Worm (Caenorhabditis elegans) whole organism, mixed stage, embryonic: ENCODE results near the gene F15B9.10.

Experiments
- blmp-1 ChIP-seq: fragments of 150-350 bp; optimal IDR thresholded peaks from 2 replicates; lab custom pipeline; 2014; ENCODE audit warnings: missing biosample characterization, missing genetic modification characterization
- elt-1 ChIP-seq: sonication (generic microtip); optimal IDR thresholded peaks from 2 replicates; lab custom pipeline; 2017; ENCODE audit warnings: missing genetic modification characterization, mild to moderate bottlenecking, missing compliant biosample characterization, antibody characterized with exemption, moderate library complexity, borderline replicate concordance; ENCODE audit not compliant: insufficient read depth
- elt-3 ChIP-seq: fragments of 150-350 bp; optimal IDR thresholded peaks from 2 replicates; lab custom pipeline; 2014; ENCODE audit warnings: missing biosample characterization, missing genetic modification characterization
- lin-13 ChIP-seq: fragments of 150-350 bp; optimal IDR thresholded peaks from 2 replicates; lab custom pipeline; 2014; ENCODE audit warnings: missing biosample characterization, missing genetic modification characterization
- lsy-2 ChIP-seq: fragments of 150-350 bp; optimal IDR thresholded peaks from 2 replicates; lab custom pipeline; 2014; ENCODE audit warnings: missing biosample characterization, missing genetic modification characterization
- mab-5 ChIP-seq: fragments of 150-350 bp; optimal IDR thresholded peaks from 2 replicates; lab custom pipeline; 2014; ENCODE audit warnings: missing biosample characterization, missing genetic modification characterization
- nhr-28 ChIP-seq: fragments of 150-350 bp; optimal IDR thresholded peaks from 2 replicates; lab custom pipeline; 2014; ENCODE audit warnings: missing biosample characterization, missing genetic modification characterization
- nhr-76 ChIP-seq: sonication (generic microtip); optimal IDR thresholded peaks from 2 replicates; lab custom pipeline; 2017; ENCODE audit warnings: missing biosample characterization, missing genetic modification characterization
- pha-4 ChIP-seq: fragments of 150-350 bp; optimal IDR thresholded peaks from 2 replicates; lab custom pipeline; 2018; ENCODE audit warnings: missing biosample characterization, missing genetic modification reagents, missing genetic modification characterization
- snpc-4 ChIP-seq: fragments of 150-350 bp; optimal IDR thresholded peaks from 2 replicates; lab custom pipeline; 2014; ENCODE audit warnings: missing biosample characterization, missing genetic modification characterization

DNA sequence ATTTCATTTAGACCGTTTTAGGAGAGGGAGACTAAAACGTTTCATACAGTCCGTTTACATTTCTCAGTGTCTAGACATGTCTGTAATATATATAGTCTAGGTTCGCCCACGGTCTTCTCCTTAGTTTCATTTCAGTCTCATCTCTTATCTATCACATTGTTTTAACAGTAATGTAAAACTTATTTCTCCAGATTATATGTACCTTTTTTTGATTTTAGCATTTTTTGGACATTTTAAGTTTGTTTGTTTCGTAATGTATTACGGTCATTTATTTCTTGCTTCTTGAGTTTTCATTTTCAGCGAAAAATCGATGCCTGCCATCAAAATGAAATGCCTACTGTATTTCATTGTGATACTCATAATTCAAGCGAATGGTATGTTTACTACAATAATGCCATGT lies 5.1 kb upstream of the F15B9.10 start, which contains the start of gene F15B9.6:
- TF ChIP-seq nhr-28 (tag; lab: Kevin White, UChicago) (no peak), lsy-2 (tag; lab: Kevin White, UChicago) (no peak), elt-3 (tag; lab: Kevin White, UChicago) (no peak), blmp-1 (tag; lab: Kevin White, UChicago) (no peak), mab-5 (no peak), pha-4 (tag; lab: Kevin White, UChicago) (no peak), elt-1 (tag; lab: Kevin White, UChicago) (no peak), lin-13 (tag; lab: Kevin White, UChicago) (no peak), nhr-76 (tag; lab: Kevin White, UChicago) (no peak), snpc-4 (tag; lab: Kevin White, UChicago) (no peak)
